Fruit fly (Drosophila melanogaster): ENCODE data around the gene CG6763.

Gene CG6763

dm6 chr3R:23280806-23281257 lies 3.0 kb upstream of the CG6763 start, which contains the start of the genes orb and Cdc16 (continued):
- TF ChIP-seq CG1832 (GFP tag; optimal IDR thresholded peaks at IDR 0.05) (no peak), CG17361 (GFP tag; IDR thresholded peaks at IDR 0.05) (peak; percentile 93), ro (GFP tag; IDR thresholded peaks at IDR 0.05) (peak; percentile 79), en (GFP tag; optimal IDR thresholded peaks at IDR 0.05) (peak; percentile 34), jigr1 (GFP tag; IDR thresholded peaks at IDR 0.05) (peak; percentile 16; the same call in 1 of the 3 replicates), vfl (GFP tag; optimal IDR thresholded peaks at IDR 0.05) (peak; percentile 70), zfh2 (GFP tag; optimal IDR thresholded peaks at IDR 0.05) (peak; percentile 86), CG4424 (GFP tag; optimal IDR thresholded peaks at IDR 0.05) (peak; percentile 91), CG15269 (tag; optimal IDR thresholded peaks at IDR 0.05) (peak; percentile 94), zf30C (GFP tag; optimal IDR thresholded peaks at IDR 0.05) (peak; percentile 97), lola (GFP tag; optimal IDR thresholded peaks at IDR 0.05) (peak in 1 of 3 experiments; percentile 82), CG3995 (GFP tag; optimal IDR thresholded peaks at IDR 0.05) (peak; percentile 31), CG43689 (GFP tag; IDR thresholded peaks at IDR 0.05) (peak; percentile 70), Fer1 (GFP tag; optimal IDR thresholded peaks at IDR 0.05) (peak; percentile 94), CG17912 (GFP tag; optimal IDR thresholded peaks at IDR 0.05) (peak; percentile 47), CG1024 (GFP tag; IDR thresholded peaks at IDR 0.05) (peak; percentile 64), gro (GFP tag; optimal IDR thresholded peaks at IDR 0.05) (peak; percentile 54), sisA (GFP tag; IDR thresholded peaks at IDR 0.05) (peak; percentile 92), CG7372 (GFP tag; IDR thresholded peaks at IDR 0.05) (peak; percentile 82), kay (GFP tag; optimal IDR thresholded peaks at IDR 0.05) (peak; percentile 90), prd (optimal IDR thresholded peaks at IDR 0.05) (no peak), prd (GFP tag; IDR thresholded peaks at IDR 0.05) (peak; percentile 94), bsh (GFP tag; optimal IDR thresholded peaks at IDR 0.05) (peak; percentile 49 to 95), Doc2 (GFP tag; IDR thresholded peaks at IDR 0.05) (no peak), sug (tag; optimal IDR thresholded peaks at IDR 0.05) (peak; percentile 89), sc (optimal IDR thresholded peaks at IDR 0.05) (no peak), sc (GFP tag; optimal IDR thresholded peaks at IDR 0.05) (peak; percentile 67), Hey (tag; optimal IDR thresholded peaks at IDR 0.05) (no peak), bbx (GFP tag; IDR thresholded peaks at IDR 0.05; ENCODE audit: partially characterized antibody) (no peak), CG11398 (GFP tag; optimal IDR thresholded peaks at IDR 0.05) (peak; percentile 28), CG1647 (GFP tag; optimal IDR thresholded peaks at IDR 0.05) (peak; percentile 66), ab (GFP tag; optimal IDR thresholded peaks at IDR 0.05) (no peak), Drgx (GFP tag; IDR thresholded peaks at IDR 0.05) (peak; percentile 91), CG10366 (GFP tag; IDR thresholded peaks at IDR 0.05) (peak; percentile 91), CG2120 (GFP tag; optimal IDR thresholded peaks at IDR 0.05) (peak; percentile 93), cas (GFP tag; IDR thresholded peaks at IDR 0.05) (peak; percentile 85), CG8089 (GFP tag; optimal IDR thresholded peaks at IDR 0.05) (peak; percentile 23), twi (tag; optimal IDR thresholded peaks at IDR 0.05) (peak; percentile 75), CG15073 (GFP tag; optimal IDR thresholded peaks at IDR 0.05) (peak; percentile 36), chn (GFP tag; optimal IDR thresholded peaks at IDR 0.05) (peak; percentile 76), grn (GFP tag; optimal IDR thresholded peaks at IDR 0.05) (peak; percentile 4), CG9215 (GFP tag; IDR thresholded peaks at IDR 0.05) (peak; percentile 83), tgo (GFP tag; IDR thresholded peaks at IDR 0.05) (peak; percentile 93), Nf-YA (GFP tag; IDR thresholded peaks at IDR 0.05) (peak; percentile 71), CG14667 (GFP tag; IDR thresholded peaks at IDR 0.05) (peak; percentile 86), slp2 (GFP tag; optimal IDR thresholded peaks at IDR 0.05) (peak; percentile 64), Fer2 (tag; optimal IDR thresholded peaks at IDR 0.05) (peak; percentile 88), Adf1 (GFP tag; IDR thresholded peaks at IDR 0.05) (peak; percentile 73), sr (GFP tag; IDR thresholded peaks at IDR 0.05) (peak; percentile 55; the same call in 1 of the 3 replicates), E2f2 (GFP tag; IDR thresholded peaks at IDR 0.05) (peak; percentile 76), CG1792 (GFP tag; optimal IDR thresholded peaks at IDR 0.05) (peak; percentile 54), dm (GFP tag; optimal IDR thresholded peaks at IDR 0.05) (peak; percentile 24), CG10209 (GFP tag; optimal IDR thresholded peaks at IDR 0.05) (peak; percentile 90)

All from whole organism, embryonic.